Worm (Caenorhabditis elegans) whole organism, L2 larva: ENCODE results near the gene T09F5.10.

Experiments used
- F13H6.1 ChIP-seq: sonication (generic microtip); optimal IDR thresholded peaks from 2 replicates; lab custom pipeline; 2016; ENCODE audit warnings: missing genetic modification characterization, missing compliant biosample characterization
- aly-2 ChIP-seq: fragments of 150-350 bp; optimal IDR thresholded peaks from 2 replicates; lab custom pipeline; 2014; ENCODE audit warnings: missing biosample characterization, missing genetic modification characterization
- fos-1 ChIP-seq: fragments of 150-350 bp; optimal IDR thresholded peaks from 2 replicates; lab custom pipeline; 2014; ENCODE audit warnings: missing biosample characterization, missing genetic modification characterization
- lin-11 ChIP-seq: fragments of 150-350 bp; sonication (generic microtip); optimal IDR thresholded peaks from 2 replicates; lab custom pipeline; 2014; ENCODE audit warnings: missing biosample characterization, missing genetic modification characterization, inconsistent platforms, mixed read lengths
- mdl-1 ChIP-seq, 2 experiments: fragments of 150-350 bp in 1 of 2; sonication (generic microtip) in 1 of 2; optimal IDR thresholded peaks; 2 replicates each; lab custom pipeline; 2017; ENCODE audit warnings: missing biosample characterization in 2 of 2, missing genetic modification characterization in 2 of 2
- nhr-10 ChIP-seq: sonication (generic microtip); optimal IDR thresholded peaks from 2 replicates; lab custom pipeline; 2017; ENCODE audit warnings: missing biosample characterization, missing genetic modification characterization
- unc-62 ChIP-seq: fragments of 150-350 bp; optimal IDR thresholded peaks from 2 replicates; lab custom pipeline; 2014; ENCODE audit warnings: missing biosample characterization, missing genetic modification reagents, missing genetic modification characterization
- ztf-11 ChIP-seq: sonication (generic microtip); optimal IDR thresholded peaks from 2 replicates; lab custom pipeline; 2017; ENCODE audit warnings: missing biosample characterization, missing genetic modification characterization

DNA sequence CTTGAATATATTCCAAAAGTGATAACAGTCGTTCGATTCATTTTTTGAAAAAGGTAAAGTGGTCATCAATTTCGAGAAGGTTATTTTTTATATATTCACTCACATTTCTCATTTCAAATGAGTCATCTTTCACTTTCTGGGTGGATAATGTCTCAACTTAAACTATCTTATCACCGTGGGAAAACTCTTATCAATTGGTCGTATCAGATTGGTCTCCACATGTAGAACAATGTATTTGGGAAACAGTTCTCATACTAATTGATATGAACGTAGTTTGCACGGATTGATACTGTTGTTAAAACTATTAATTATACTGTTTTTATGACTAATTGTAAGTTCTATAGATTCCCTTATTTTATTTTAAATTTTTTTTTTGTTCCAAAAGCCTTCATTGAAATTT is 46.0 kb upstream of the T09F5.10 start:
- TF ChIP-seq mdl-1 (tag; optimal IDR thresholded peaks at IDR 0.05; lab: Kevin White, UChicago) (no peak), unc-62 (GFP tag; lab: Kevin White, UChicago) (no peak), aly-2 (tag; lab: Kevin White, UChicago) (no peak), nhr-10 (tag; lab: Kevin White, UChicago) (no peak), ztf-11 (tag; lab: Kevin White, UChicago) (no peak), lin-11 (tag; lab: Kevin White, UChicago) (no peak), fos-1 (peak; percentile 85), F13H6.1 (tag; lab: Kevin White, UChicago) (no peak)
